Worm (Caenorhabditis elegans) whole organism, L1 larva: Measurements from ENCODE around the gene D1086.8.

Source experiments
- F16B12.6 ChIP-seq: fragments of 150-350 bp; optimal IDR thresholded peaks from 2 replicates; lab custom pipeline; 2014; ENCODE audit warnings: missing biosample characterization, missing genetic modification characterization
- ama-1 ChIP-seq: fragments of 150-350 bp; optimal IDR thresholded peaks from 2 replicates; lab custom pipeline; 2014
- ceh-8 ChIP-seq: fragments of 200-800 bp; sonication (Bioruptor generic); optimal IDR thresholded peaks from 2 replicates; lab custom pipeline; 2018; ENCODE audit warnings: mild to moderate bottlenecking, missing genetic modification characterization, moderate library complexity, missing compliant biosample characterization
- ceh-82 ChIP-seq, 3 experiments: fragments of 150-350 bp in 1 of 3; sonication (generic microtip) in 2 of 3; optimal IDR thresholded peaks; 2 replicates each; lab custom pipeline; 2014 to 2017; ENCODE audit warnings: missing biosample characterization in 3 of 3, missing genetic modification characterization in 3 of 3
- ceh-88 ChIP-seq: fragments of 200-800 bp; sonication (Bioruptor generic); IDR thresholded peaks from 2 replicates; pipeline ENCODE4 v1.3.6; 2022; ENCODE audit warnings: missing genetic modification characterization, missing compliant biosample characterization
- dpl-1 ChIP-seq, 3 experiments: fragments of 150-350 bp in 2 of 3; sonication (generic microtip) in 1 of 3; optimal IDR thresholded peaks; 2 replicates each; lab custom pipeline; 2014 to 2017; ENCODE audit warnings: missing biosample characterization in 3 of 3, missing genetic modification characterization in 3 of 3, missing genetic modification reagents in 3 of 3
- dsc-1 ChIP-seq: sonication (generic microtip); optimal IDR thresholded peaks from 2 replicates; lab custom pipeline; 2016; ENCODE audit warnings: mild to moderate bottlenecking, missing genetic modification characterization, missing compliant biosample characterization
- efl-3 ChIP-seq: fragments of 200-800 bp; sonication (Bioruptor generic); optimal IDR thresholded peaks from 2 replicates; lab custom pipeline; 2018; ENCODE audit warnings: mild to moderate bottlenecking, missing genetic modification characterization, missing compliant biosample characterization
- egl-13 ChIP-seq: sonication (generic microtip); optimal IDR thresholded peaks from 2 replicates; lab custom pipeline; 2016; ENCODE audit warnings: missing genotype, missing genetic modification reagents, missing genetic modification characterization, missing compliant biosample characterization
- elt-2 ChIP-seq: sonication (generic microtip); optimal IDR thresholded peaks from 2 replicates; lab custom pipeline; 2016; ENCODE audit warnings: missing genetic modification characterization, mild to moderate bottlenecking, inconsistent platforms, missing compliant biosample characterization, missing genetic modification reagents
- ets-5 ChIP-seq: fragments of 200-800 bp; sonication (Bioruptor generic); IDR thresholded peaks from 2 replicates; pipeline ENCODE4 v1.3.6; 2022; ENCODE audit warnings: missing genetic modification characterization, missing compliant biosample characterization
- fkh-8 ChIP-seq: sonication (generic microtip); optimal IDR thresholded peaks from 2 replicates; lab custom pipeline; 2016; ENCODE audit warnings: mild to moderate bottlenecking, missing genetic modification characterization, missing compliant biosample characterization
- fos-1 ChIP-seq: fragments of 150-350 bp; optimal IDR thresholded peaks from 2 replicates; lab custom pipeline; 2014; ENCODE audit warnings: missing biosample characterization, missing genetic modification characterization
- irx-1 ChIP-seq: sonication (generic microtip); optimal IDR thresholded peaks from 2 replicates; lab custom pipeline; 2016; ENCODE audit warnings: missing genetic modification characterization, missing compliant biosample characterization
- jun-1 ChIP-seq: fragments of 150-350 bp; optimal IDR thresholded peaks from 2 replicates; lab custom pipeline; 2014; ENCODE audit warnings: missing biosample characterization, missing genetic modification reagents, missing genetic modification characterization
- lin-39 ChIP-seq: fragments of 150-350 bp; optimal IDR thresholded peaks from 2 replicates; lab custom pipeline; 2014; ENCODE audit warnings: missing biosample characterization, missing genetic modification reagents, missing genetic modification characterization
- lsy-2 ChIP-seq, 2 experiments: fragments of 150-350 bp; optimal IDR thresholded peaks; 2 replicates each; lab custom pipeline; 2014; ENCODE audit warnings: missing biosample characterization in 2 of 2, missing genetic modification characterization in 2 of 2
- mab-9 ChIP-seq: fragments of 200-800 bp; sonication (Bioruptor generic); IDR thresholded peaks from 2 replicates; pipeline ENCODE4 v1.3.6; 2022; ENCODE audit warnings: missing genetic modification reagents, missing genetic modification characterization, missing compliant biosample characterization
- nhr-11 ChIP-seq: fragments of 150-350 bp; optimal IDR thresholded peaks from 2 replicates; lab custom pipeline; 2014; ENCODE audit warnings: missing biosample characterization, missing genetic modification characterization
- nhr-20 ChIP-seq: sonication (generic microtip); optimal IDR thresholded peaks from 2 replicates; lab custom pipeline; 2016; ENCODE audit warnings: mild to moderate bottlenecking, missing genetic modification characterization, missing compliant biosample characterization
- nhr-28 ChIP-seq: fragments of 150-350 bp; optimal IDR thresholded peaks from 2 replicates; lab custom pipeline; 2014; ENCODE audit warnings: missing biosample characterization, missing genetic modification characterization
- nhr-47 ChIP-seq: sonication (generic microtip); optimal IDR thresholded peaks from 2 replicates; lab custom pipeline; 2016; ENCODE audit warnings: mild to moderate bottlenecking, missing genetic modification characterization, moderate library complexity, missing compliant biosample characterization
- pag-3 ChIP-seq: sonication (generic microtip); optimal IDR thresholded peaks from 2 replicates; lab custom pipeline; 2017; ENCODE audit warnings: missing genetic modification characterization, mild to moderate bottlenecking, missing compliant biosample characterization, antibody characterized with exemption, borderline replicate concordance; ENCODE audit not compliant: insufficient read depth
- pax-3 ChIP-seq: fragments of 200-800 bp; sonication (Bioruptor generic); optimal IDR thresholded peaks from 2 replicates; lab custom pipeline; 2018; ENCODE audit warnings: mild to moderate bottlenecking, missing genetic modification characterization, moderate library complexity, missing compliant biosample characterization
- rnt-1 ChIP-seq: sonication (generic microtip); optimal IDR thresholded peaks from 2 replicates; lab custom pipeline; 2016; ENCODE audit warnings: mild to moderate bottlenecking, missing genetic modification characterization, moderate library complexity, missing compliant biosample characterization
- skn-1 ChIP-seq: fragments of 150-350 bp; optimal IDR thresholded peaks from 2 replicates; lab custom pipeline; 2014; ENCODE audit warnings: missing biosample characterization, missing genetic modification characterization
- sptf-1 ChIP-seq: fragments of 150-350 bp; optimal IDR thresholded peaks from 2 replicates; lab custom pipeline; 2014; ENCODE audit warnings: missing biosample characterization, missing genetic modification characterization
- sup-37 ChIP-seq: fragments of 200-800 bp; sonication (Bioruptor generic); optimal IDR thresholded peaks from 2 replicates; lab custom pipeline; 2018; ENCODE audit warnings: mild to moderate bottlenecking, missing genetic modification characterization, missing compliant biosample characterization
- swsn-7 ChIP-seq: sonication (generic microtip); optimal IDR thresholded peaks from 2 replicates; lab custom pipeline; 2016; ENCODE audit warnings: missing genetic modification characterization, missing compliant biosample characterization
- tlp-1 ChIP-seq: fragments of 150-350 bp; optimal IDR thresholded peaks from 2 replicates; lab custom pipeline; 2014; ENCODE audit warnings: missing biosample characterization, missing genetic modification characterization
- unc-130 ChIP-seq: fragments of 150-350 bp; optimal IDR thresholded peaks from 2 replicates; lab custom pipeline; 2017; ENCODE audit warnings: missing biosample characterization, missing genetic modification characterization, inconsistent platforms
- unc-62 ChIP-seq: fragments of 150-350 bp; optimal IDR thresholded peaks from 2 replicates; lab custom pipeline; 2014; ENCODE audit warnings: missing biosample characterization, missing genetic modification reagents, missing genetic modification characterization
- unc-98 ChIP-seq: fragments of 200-800 bp; sonication (Bioruptor generic); IDR thresholded peaks from 2 replicates; pipeline ENCODE4 v1.3.6; 2022; ENCODE audit warnings: missing genetic modification characterization, missing compliant biosample characterization
- zag-1 ChIP-seq: fragments of 150-350 bp; optimal IDR thresholded peaks from 2 replicates; lab custom pipeline; 2014; ENCODE audit warnings: missing biosample characterization, missing genetic modification characterization

The D1086.8 gene

DNA sequence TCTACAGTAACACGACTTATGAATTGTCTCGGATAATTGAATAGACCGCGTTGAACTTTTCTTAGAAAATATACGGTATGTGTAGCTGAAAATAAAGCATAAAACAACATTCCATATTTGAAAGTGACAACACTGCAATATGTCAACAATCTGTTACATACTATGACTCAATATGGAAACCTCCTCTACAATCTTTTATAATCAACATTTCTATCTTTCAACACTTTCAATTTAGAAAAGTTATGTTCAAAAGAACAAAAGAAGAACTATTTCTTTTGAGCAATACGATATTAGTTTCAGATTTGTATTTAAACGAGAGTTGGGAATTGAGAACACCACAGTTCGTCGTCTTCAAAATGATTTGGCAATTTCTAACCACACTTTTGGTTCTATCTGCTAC, 11.5 kb upstream of the D1086.8 start, which contains the start of gene D1086.10:
Gene D1086.10, plus strand, starts transcription at position 301 of the 400 bp plus-strand sequence.
- TF ChIP-seq ceh-88 (GFP tag; lab: Robert Waterston, UW) (no peak), dsc-1 (tag; lab: Kevin White, UChicago) (no peak), skn-1 (tag; lab: Kevin White, UChicago) (no peak), dpl-1 (GFP tag; optimal IDR thresholded peaks at IDR 0.05; lab: Kevin White, UChicago) (no peak), sup-37 (no peak), nhr-11 (no peak), irx-1 (tag; lab: Kevin White, UChicago) (no peak)

DNA sequence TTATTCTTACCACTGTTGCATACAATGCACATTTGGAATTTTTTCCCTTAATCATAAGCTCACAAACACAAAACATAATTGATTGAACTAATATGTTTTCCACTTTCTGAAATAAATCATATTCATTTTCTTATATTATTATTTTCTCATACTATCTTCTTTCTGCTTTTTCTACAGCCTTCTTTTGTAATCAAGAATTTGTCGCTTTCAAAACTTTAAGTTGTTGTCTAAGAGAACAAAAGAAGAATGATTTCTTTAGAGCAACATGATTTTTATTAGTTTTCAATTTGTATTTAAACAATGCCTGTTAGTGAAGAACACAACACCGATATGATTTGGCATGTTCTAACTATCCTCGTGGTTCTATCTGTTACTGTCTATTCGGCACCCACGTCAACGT, 9.9 kb upstream of the D1086.8 start, which contains the start of gene D1086.7:
Gene D1086.7, plus strand, starts transcription at position 301 of the 400 bp plus-strand sequence.
- TF ChIP-seq nhr-47 (tag; lab: Kevin White, UChicago) (no peak), pag-3 (tag; lab: Kevin White, UChicago) (no peak), sptf-1 (tag; lab: Kevin White, UChicago) (no peak), tlp-1 (no peak), swsn-7 (no peak), ceh-8 (GFP tag; lab: Kevin White, UChicago) (no peak), efl-3 (GFP tag; lab: Kevin White, UChicago) (no peak), sup-37 (no peak), mab-9 (GFP tag; lab: Robert Waterston, UW) (no peak), elt-2 (no peak), ceh-82 (tag; optimal IDR thresholded peaks at IDR 0.05; lab: Kevin White, UChicago) (no peak), lin-39 (tag; lab: Kevin White, UChicago) (no peak), nhr-20 (tag; lab: Kevin White, UChicago) (no peak), nhr-28 (tag; lab: Kevin White, UChicago) (no peak), unc-62 (GFP tag; lab: Kevin White, UChicago) (no peak), egl-13 (tag; lab: Kevin White, UChicago) (no peak)

DNA sequence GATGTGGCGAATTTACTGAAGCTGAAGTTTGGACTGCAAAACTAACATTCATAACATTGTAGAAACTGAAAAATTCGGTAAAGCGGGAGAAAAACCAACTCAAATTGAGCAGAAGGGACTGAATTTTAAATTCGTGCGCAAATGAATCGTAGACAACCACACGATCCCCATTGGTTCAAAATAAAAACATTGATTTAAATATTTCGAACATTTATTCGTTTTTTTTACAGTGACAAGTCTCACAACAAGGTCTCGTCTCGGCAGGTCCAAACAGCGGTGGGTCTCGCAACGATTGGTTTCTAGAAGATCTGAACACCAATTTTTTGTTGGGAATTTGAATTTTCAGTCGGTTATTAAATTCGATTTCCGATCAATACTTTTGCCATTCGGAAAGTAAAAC, 8.3 kb upstream of the D1086.8 start, which contains the start of gene D1086.18:
Gene D1086.18, plus strand, starts transcription at position 301 of the 400 bp plus-strand sequence.
- TF ChIP-seq dsc-1 (tag; lab: Kevin White, UChicago) (no peak), lsy-2 (tag; optimal IDR thresholded peaks at IDR 0.05; lab: Kevin White, UChicago) (no peak), zag-1 (tag; lab: Kevin White, UChicago) (no peak), ama-1 (lab: Kevin White, UChicago) (no peak), ets-5 (GFP tag; lab: Robert Waterston, UW) (no peak), pax-3 (tag; lab: Kevin White, UChicago) (no peak), fkh-8 (tag; lab: Kevin White, UChicago) (no peak), unc-98 (GFP tag; lab: Robert Waterston, UW) (no peak), ceh-82 (tag; optimal IDR thresholded peaks at IDR 0.05; lab: Kevin White, UChicago) (no peak), ceh-88 (GFP tag; lab: Robert Waterston, UW) (no peak), fos-1 (no peak), F16B12.6 (tag; lab: Kevin White, UChicago) (no peak), unc-62 (GFP tag; lab: Kevin White, UChicago) (no peak)

DNA sequence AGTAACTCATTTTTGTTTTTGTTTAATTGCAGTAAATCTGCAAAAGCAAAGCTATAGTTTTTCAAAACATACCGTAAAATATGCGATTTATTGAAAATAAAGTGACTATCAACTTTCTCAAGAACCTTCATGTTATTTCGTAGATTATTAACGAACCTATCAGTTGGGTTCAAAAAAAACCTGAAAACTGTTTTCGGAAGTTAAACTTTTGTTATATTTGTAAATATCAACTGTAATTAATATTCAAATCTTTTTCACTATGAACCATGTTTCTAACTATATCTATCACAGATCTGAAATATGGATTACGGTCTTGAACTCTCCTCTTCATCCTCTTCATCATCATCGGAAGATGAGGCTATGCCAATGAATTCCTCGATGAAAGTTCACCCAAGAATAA, 5.9 kb upstream of the D1086.8 start, which contains the start of gene D1086.19:
Gene D1086.19, plus strand, starts transcription at position 301 of the 400 bp plus-strand sequence.
- TF ChIP-seq swsn-7 (no peak), lsy-2 (tag; optimal IDR thresholded peaks at IDR 0.05; lab: Kevin White, UChicago) (no peak)

DNA sequence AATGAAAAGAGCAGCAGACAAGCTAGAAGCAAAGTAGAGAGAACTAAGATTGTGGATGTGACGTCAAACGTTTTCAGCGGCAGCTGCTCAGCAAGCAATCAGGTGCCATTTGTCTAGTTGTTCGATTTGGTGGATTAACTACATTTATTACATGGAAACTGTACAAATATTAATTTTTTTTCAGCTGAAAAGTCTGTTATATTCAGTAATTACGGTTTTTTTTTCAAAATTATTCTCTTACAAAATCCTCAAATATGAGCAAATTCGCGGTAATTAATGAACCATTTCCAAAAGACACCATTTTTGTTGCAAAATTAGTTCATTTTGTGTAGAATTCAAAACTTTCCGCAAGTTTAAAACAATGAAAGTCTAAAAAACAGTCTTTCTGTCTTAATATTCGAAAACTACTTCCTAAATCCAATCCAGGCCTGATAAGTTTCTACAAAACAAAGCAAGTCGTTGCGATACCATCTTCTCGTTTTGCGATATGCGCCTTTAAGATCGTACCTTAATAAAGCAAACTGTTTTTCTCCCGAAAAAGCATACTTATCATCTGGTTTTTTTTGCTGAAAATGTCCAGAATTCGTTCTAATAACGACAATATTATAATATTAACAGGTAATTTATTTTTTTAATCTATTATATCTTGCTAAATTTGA, 3.5 kb upstream of the D1086.8 start, which contains the start of the genes D1086.5 and him-5:
Gene D1086.5, minus strand, starts transcription at position 51 of the 659 bp plus-strand sequence.
Gene him-5, plus strand, starts transcription at position 118 of the 659 bp plus-strand sequence.
- no peak for TF ChIP-seq jun-1 (tag; lab: Kevin White, UChicago)
- no peak for TF ChIP-seq F16B12.6 (tag; lab: Kevin White, UChicago)
- peak; percentile 17 for TF ChIP-seq rnt-1 (tag; lab: Kevin White, UChicago)
- peak; percentile 8 for TF ChIP-seq unc-130 (tag; lab: Kevin White, UChicago)
